Fruit fly (Drosophila melanogaster): Measurements from ENCODE around the gene Trmt112.

The Trmt112 gene

dm6 chr3L:21204581-21205495 lies 11.8 kb downstream of the Trmt112 start (continued):
- no peak for TF ChIP-seq BEAF-32 (GFP tag; optimal IDR thresholded peaks at IDR 0.05)
- TF ChIP-seq lab (GFP tag; optimal IDR thresholded peaks at IDR 0.05) = peak; percentile 48
- TF ChIP-seq rib (GFP tag; IDR thresholded peaks at IDR 0.05) = peak; percentile 78; the same call in 1 of the 2 replicates
- no peak for TF ChIP-seq her (GFP tag; optimal IDR thresholded peaks at IDR 0.05)
- TF ChIP-seq CG15696 (tag; optimal IDR thresholded peaks at IDR 0.05) = peak; percentile 46
- TF ChIP-seq CG2202 (tag; optimal IDR thresholded peaks at IDR 0.05) = no peak
- no peak for TF ChIP-seq row (GFP tag; IDR thresholded peaks at IDR 0.05)
- no peak; the same call in 1 of the 2 replicates for TF ChIP-seq ham (GFP tag; IDR thresholded peaks at IDR 0.05)
- TF ChIP-seq Sox102F (GFP tag; optimal IDR thresholded peaks at IDR 0.05) = no peak
- TF ChIP-seq CG9797 (GFP tag; optimal IDR thresholded peaks at IDR 0.05) = no peak
- TF ChIP-seq al (GFP tag; IDR thresholded peaks at IDR 0.05) = no peak
- no peak for TF ChIP-seq grn (GFP tag; optimal IDR thresholded peaks at IDR 0.05)
- TF ChIP-seq unpg (GFP tag; optimal IDR thresholded peaks at IDR 0.05) = no peak
- peak; percentile 31; the same call in 1 of the 3 replicates for TF ChIP-seq dysf (GFP tag; IDR thresholded peaks at IDR 0.05)
- TF ChIP-seq fd3F (GFP tag; optimal IDR thresholded peaks at IDR 0.05) = peak; percentile 5
- no peak for TF ChIP-seq Gsc (GFP tag; IDR thresholded peaks at IDR 0.05)
- TF ChIP-seq CG6175 (GFP tag; IDR thresholded peaks at IDR 0.05) = no peak
- no peak for TF ChIP-seq CG12744 (GFP tag; optimal IDR thresholded peaks at IDR 0.05)
- no peak for TF ChIP-seq btn (GFP tag; optimal IDR thresholded peaks at IDR 0.05)
- TF ChIP-seq ap (GFP tag; IDR thresholded peaks at IDR 0.05) = no peak
- TF ChIP-seq Dek (tag; optimal IDR thresholded peaks at IDR 0.05) = no peak
- no peak for TF ChIP-seq CG7963 (GFP tag; IDR thresholded peaks at IDR 0.05; ENCODE audit: partially characterized antibody)
- peak; percentile 17 for TF ChIP-seq Fer2 (tag; optimal IDR thresholded peaks at IDR 0.05)
- TF ChIP-seq Dip2 (GFP tag; IDR thresholded peaks at IDR 0.05) = no peak
- no peak for TF ChIP-seq cad (GFP tag; optimal IDR thresholded peaks at IDR 0.05)
- peak in 1 of 2 experiments; percentile 73 for TF ChIP-seq Pdp1 (GFP tag; optimal IDR thresholded peaks at IDR 0.05)
- TF ChIP-seq seq (GFP tag; IDR thresholded peaks at IDR 0.05) = no peak
- no peak for TF ChIP-seq CG14860 (GFP tag; IDR thresholded peaks at IDR 0.05; ENCODE audit: partially characterized antibody)
- peak; percentile 45; the same call in 1 of the 3 replicates for TF ChIP-seq so (GFP tag; IDR thresholded peaks at IDR 0.05)
- TF ChIP-seq bigmax (GFP tag; optimal IDR thresholded peaks at IDR 0.05) = peak; percentile 92
- no peak for TF ChIP-seq zen2 (GFP tag; IDR thresholded peaks at IDR 0.05; ENCODE audit: partially characterized antibody)
- TF ChIP-seq p53 (GFP tag; optimal IDR thresholded peaks at IDR 0.05) = peak; percentile 4
- TF ChIP-seq sd (tag; optimal IDR thresholded peaks at IDR 0.05) = peak; percentile 96
- TF ChIP-seq Dp (GFP tag; optimal IDR thresholded peaks at IDR 0.05) = no peak
- peak; percentile 39 for TF ChIP-seq mirr (GFP tag; optimal IDR thresholded peaks at IDR 0.05)
- TF ChIP-seq CG6791 (GFP tag; IDR thresholded peaks at IDR 0.05; ENCODE audit: partially characterized antibody) = no peak
- peak; percentile 98 for TF ChIP-seq CG13894 (tag; optimal IDR thresholded peaks at IDR 0.05)
- TF ChIP-seq sna (GFP tag; IDR thresholded peaks at IDR 0.05; ENCODE audit: partially characterized antibody) = no peak
- TF ChIP-seq dmrt11E (tag; optimal IDR thresholded peaks at IDR 0.05) = peak; percentile 45
- no peak for TF ChIP-seq ase (GFP tag; IDR thresholded peaks at IDR 0.05)
- TF ChIP-seq scrt (GFP tag; optimal IDR thresholded peaks at IDR 0.05) = peak; percentile 42
- TF ChIP-seq CG2116 (GFP tag; optimal IDR thresholded peaks at IDR 0.05) = no peak
- TF ChIP-seq CG7987 (GFP tag; optimal IDR thresholded peaks at IDR 0.05) = peak; percentile 18
- peak; percentile 13 for TF ChIP-seq CG12769 (tag; optimal IDR thresholded peaks at IDR 0.05)
- TF ChIP-seq CG9876 (GFP tag; optimal IDR thresholded peaks at IDR 0.05) = no peak
- TF ChIP-seq CG4617 (GFP tag; optimal IDR thresholded peaks at IDR 0.05; ENCODE audit: borderline replicate concordance) = no peak
- peak; percentile 73 for TF ChIP-seq Blimp-1 (GFP tag; optimal IDR thresholded peaks at IDR 0.05)
- no peak for TF ChIP-seq CTCF (GFP tag; optimal IDR thresholded peaks at IDR 0.05)
